Worm (Caenorhabditis elegans) whole organism, early embryonic: Measurements from ENCODE around the gene T10D4.6.

Experiments used
- B0310.2 ChIP-seq: sonication (generic microtip); optimal IDR thresholded peaks from 2 replicates; lab custom pipeline; 2016; ENCODE audit warnings: mild to moderate bottlenecking, missing genetic modification characterization, missing compliant biosample characterization
- F13C5.2 ChIP-seq: sonication (generic microtip); optimal IDR thresholded peaks from 2 replicates; lab custom pipeline; 2017; ENCODE audit warnings: mild to moderate bottlenecking, missing genetic modification characterization, inconsistent platforms, missing compliant biosample characterization
- ama-1 ChIP-seq: fragments of 150-350 bp; optimal IDR thresholded peaks from 2 replicates; lab custom pipeline; 2014
- sea-1 ChIP-seq: fragments of 200-800 bp; sonication (Bioruptor generic); conservative IDR thresholded peaks from 2 replicates; pipeline ENCODE4 v1.3.6; 2022; ENCODE audit warnings: missing genetic modification characterization, missing compliant biosample characterization
- tbx-37 ChIP-seq: fragments of 200-800 bp; sonication (Bioruptor generic); conservative IDR thresholded peaks from 2 replicates; pipeline ENCODE4 v1.3.6; 2022; ENCODE audit warnings: missing genetic modification reagents, missing genetic modification characterization, missing compliant biosample characterization

ce11 chrII:3135293-3135692 lies 16.2 kb downstream of the T10D4.6 start:
- TF ChIP-seq ama-1 (lab: Kevin White, UChicago) (no peak), F13C5.2 (tag; lab: Kevin White, UChicago) (no peak), sea-1 (GFP tag; lab: Robert Waterston, UW) (no peak), B0310.2 (tag; lab: Kevin White, UChicago) (no peak), tbx-37 (GFP tag; lab: Robert Waterston, UW) (no peak)
